Fruit fly (Drosophila melanogaster): Measurements from ENCODE around the gene nullo.
A peak's percentile ranks its signal among the peaks of the same experiment; 100 is the strongest.

nullo gene

DNA sequence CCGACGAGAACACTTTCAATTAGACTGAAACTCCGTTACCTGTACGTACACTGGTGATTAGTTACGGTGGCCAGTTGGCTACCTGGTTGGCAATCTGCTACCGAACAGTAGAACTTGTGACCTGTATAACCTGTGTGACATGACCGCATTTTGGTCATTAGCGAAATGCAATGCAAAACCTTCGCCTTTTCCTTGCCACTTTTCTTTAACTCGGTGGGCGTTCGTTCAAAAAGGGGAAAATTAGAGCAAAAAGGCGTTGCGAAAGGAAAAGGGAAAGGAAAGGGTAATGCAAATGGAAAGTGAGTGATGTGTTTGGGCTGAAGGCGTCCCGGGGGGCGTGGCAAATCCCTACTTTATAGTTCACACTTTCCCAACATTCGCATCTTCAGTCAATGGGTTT is 9.7 kb downstream of the nullo start:
- TF ChIP-seq noc (tag; optimal IDR thresholded peaks at IDR 0.05) = no peak

- TF ChIP-seq noc (tag; optimal IDR thresholded peaks at IDR 0.05) = no peak
These were observed 14.3 kb downstream of the nullo start for dm6 chrX:7063563-7063962.

DNA sequence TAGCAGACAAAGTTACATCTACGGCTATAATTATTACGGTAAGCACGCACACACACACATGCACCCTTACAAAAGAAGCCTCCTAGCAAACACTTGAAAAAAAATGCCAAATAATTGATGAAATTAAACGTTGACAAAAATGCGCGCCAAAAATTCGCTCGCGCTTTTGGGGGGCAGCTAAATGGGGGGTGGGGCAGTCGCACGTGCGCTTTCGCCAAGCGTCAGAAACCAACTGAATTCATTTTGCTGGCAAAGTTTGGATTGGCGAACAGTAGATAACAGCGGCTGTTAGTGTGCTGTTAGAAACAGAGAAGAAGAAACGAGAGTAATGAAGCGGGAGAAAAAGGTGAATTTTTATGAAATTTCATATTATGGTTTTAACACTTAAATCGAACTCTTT is 16.6 kb downstream of the nullo start, which contains the start of gene CG12541:
Gene CG12541 (minus strand): TSS at position 218 of the 400 bp plus-strand sequence.
- TF ChIP-seq noc (tag; optimal IDR thresholded peaks at IDR 0.05) = no peak

dm6 chrX:7066608-7067007 is 17.3 kb downstream of the nullo start:
- no peak for TF ChIP-seq noc (tag; optimal IDR thresholded peaks at IDR 0.05)

DNA sequence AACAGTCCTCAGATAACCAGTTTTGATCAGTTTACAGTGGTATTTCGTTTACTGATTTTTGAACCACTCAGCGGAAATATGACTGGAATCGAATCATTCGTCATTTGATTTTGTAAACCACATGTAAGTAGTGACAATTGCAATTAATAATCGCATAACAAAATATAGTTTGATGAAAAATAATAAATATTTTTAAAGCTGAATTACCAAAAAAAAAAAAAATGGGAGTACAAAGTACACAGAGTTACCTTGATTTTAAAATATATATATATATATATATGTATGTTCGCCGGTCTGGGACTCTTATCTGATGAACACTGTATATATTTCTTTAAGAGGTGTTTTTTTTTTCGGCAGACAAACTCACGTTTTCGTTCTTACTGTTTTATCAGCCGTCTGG is 18.0 kb downstream of the nullo start:
- TF ChIP-seq noc (tag; optimal IDR thresholded peaks at IDR 0.05) = peak; percentile 45

DNA sequence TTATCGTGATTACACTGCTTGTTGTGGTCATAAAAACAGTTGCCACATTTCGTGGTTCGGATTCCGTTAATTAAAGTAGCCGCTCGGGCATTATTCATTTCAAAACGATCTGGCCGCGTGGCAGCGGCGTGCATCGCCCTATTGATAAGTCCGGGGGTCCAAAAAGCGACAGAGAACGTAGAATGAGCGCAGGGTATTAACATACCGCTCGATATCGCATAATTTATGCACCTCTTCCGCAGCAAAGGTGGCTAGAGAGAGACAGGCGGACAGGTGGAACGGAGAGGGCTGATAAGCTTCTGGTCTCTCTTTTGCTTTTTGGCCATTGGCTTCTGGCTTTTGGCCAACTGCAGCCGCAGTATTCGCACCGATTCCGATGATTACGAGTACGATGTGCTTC is 18.8 kb downstream of the nullo start:
- TF ChIP-seq noc (tag; optimal IDR thresholded peaks at IDR 0.05) = peak; percentile 15

DNA sequence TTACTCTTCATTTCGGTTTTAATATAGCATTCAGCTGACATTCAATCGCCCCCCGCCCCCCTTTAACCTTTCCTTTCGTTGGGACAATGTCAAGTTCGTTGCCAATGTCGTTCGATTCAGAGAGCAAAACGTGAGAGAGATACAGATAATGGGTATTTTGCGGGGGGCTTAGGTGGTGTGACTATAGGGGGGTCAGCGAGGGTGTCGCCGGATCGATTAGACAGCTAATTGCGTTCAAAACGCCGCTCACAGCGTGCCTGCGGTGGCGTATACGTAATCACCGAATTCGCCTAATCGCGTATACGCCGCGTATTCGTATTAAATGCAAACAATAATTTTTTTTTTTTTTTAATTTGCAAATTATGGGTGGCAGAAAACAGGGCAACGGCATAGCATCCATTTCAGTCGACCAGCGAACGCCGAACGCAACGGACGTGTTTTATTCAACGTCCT is 19.8 kb downstream of the nullo start, which contains the start of gene CG4607:
Gene CG4607 (plus strand): TSS at position 403 of the 453 bp plus-strand sequence.
- TF ChIP-seq noc (tag; optimal IDR thresholded peaks at IDR 0.05) = peak; percentile 16

DNA sequence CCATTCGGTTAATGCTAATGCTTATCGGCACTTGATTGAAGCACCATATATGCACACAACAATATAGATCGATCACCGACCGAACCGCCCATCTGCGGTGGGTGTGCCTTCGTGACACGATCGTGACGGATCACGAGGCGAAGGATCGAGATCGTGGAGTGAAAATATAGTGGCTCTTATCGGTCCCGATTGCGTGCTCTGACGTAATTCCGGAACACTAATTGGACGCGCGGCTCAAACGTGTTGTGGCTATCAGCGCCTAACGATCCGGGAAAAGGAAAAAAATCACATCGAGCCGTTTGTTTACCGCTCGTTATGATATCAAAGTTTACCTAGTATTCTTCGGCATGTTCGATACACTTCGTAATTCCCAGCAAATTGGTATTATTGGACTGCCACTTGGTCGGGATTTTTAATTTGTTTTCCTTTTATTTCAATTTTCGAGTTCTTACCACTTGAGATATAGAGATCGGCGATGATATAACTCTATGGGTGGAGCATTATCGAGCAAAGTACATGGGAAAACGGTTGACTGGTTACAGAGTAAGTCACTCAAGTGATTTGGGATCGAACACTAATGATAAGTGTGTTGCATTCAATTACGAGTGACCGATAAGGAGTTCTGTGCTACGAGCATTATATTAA is 24.1 kb downstream of the nullo start:
- no peak for TF ChIP-seq noc (tag; optimal IDR thresholded peaks at IDR 0.05)

dm6 chrX:7074316-7074925 is 25.1 kb downstream of the nullo start:
- TF ChIP-seq noc (tag; optimal IDR thresholded peaks at IDR 0.05) = no peak

dm6 chrX:7082407-7082806 is 33.1 kb downstream of the nullo start:
- no peak for TF ChIP-seq noc (tag; optimal IDR thresholded peaks at IDR 0.05)

DNA sequence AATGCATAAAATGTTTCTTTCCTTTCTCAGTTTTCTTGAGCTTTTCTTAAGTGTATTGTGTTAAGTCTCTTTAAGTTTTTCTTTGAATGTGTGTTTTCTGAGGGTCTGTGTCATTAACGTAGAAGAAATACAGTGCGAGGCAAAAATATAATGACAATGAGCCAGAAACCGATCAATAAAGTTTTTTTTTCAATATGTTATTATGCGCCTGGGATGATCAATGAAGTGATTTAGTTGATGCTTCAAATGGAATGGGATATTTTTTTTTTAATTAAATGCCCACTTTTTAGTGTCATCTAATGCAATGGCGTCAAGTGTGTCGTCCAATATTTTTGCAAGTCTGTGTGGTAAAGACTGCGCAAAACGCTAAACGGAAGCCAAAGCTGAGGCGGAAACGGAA is 37.3 kb downstream of the nullo start:
- TF ChIP-seq noc (tag; optimal IDR thresholded peaks at IDR 0.05) = no peak

- no peak for TF ChIP-seq noc (tag; optimal IDR thresholded peaks at IDR 0.05)
These were observed 42.6 kb downstream of the nullo start for dm6 chrX:7091909-7092308.

dm6 chrX:7094169-7094568 is 44.9 kb downstream of the nullo start:
- TF ChIP-seq noc (tag; optimal IDR thresholded peaks at IDR 0.05) = no peak

DNA sequence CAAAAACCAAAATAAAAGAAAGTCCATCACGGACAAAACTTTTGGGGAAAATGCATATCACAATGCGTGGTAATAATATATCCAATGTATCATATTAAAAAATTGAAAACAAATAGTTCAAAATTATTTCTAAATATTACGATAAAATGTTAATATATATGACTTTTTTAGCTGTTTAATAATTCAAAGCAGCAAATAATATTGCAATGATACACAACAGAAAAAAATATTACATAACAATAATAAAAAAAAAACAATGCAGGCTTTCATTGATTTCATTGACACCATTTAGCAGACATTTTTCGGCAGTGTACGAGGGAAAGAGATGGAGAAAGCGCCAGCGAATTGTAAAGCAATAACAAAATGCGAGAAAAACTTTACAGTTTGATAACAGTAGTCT is 45.6 kb downstream of the nullo start:
- no peak for TF ChIP-seq noc (tag; optimal IDR thresholded peaks at IDR 0.05)

- TF ChIP-seq noc (tag; optimal IDR thresholded peaks at IDR 0.05) = peak; percentile 57
These were observed 46.1 kb downstream of the nullo start for dm6 chrX:7095292-7095911.

dm6 chrX:7095912-7096494 is 46.7 kb downstream of the nullo start:
- TF ChIP-seq noc (tag; optimal IDR thresholded peaks at IDR 0.05) = no peak

Data from whole organism, larva.